Fruit fly (Drosophila melanogaster): ENCODE data around the gene Ndc80.

- TF ChIP-seq Myc (optimal IDR thresholded peaks at IDR 0.05) (no peak), Sin3A (optimal IDR thresholded peaks at IDR 0.05) (no peak), ttk (optimal IDR thresholded peaks at IDR 0.05) (no peak), h (optimal IDR thresholded peaks at IDR 0.05) (no peak), insv (optimal IDR thresholded peaks at IDR 0.05) (no peak)
Measured at dm6 chrX:13624334-13625079, 12.6 kb upstream of the Ndc80 start, which contains the start of the genes CG2691 and NFAT.

Measured in Kc167 (cell line).